Worm (Caenorhabditis elegans) whole organism, L2 larva: ENCODE measurements around the gene T05A8.7.

Experiments
- C34F6.9 ChIP-seq: fragments of 150-350 bp; optimal IDR thresholded peaks from 2 replicates; lab custom pipeline; 2014; ENCODE audit warnings: missing biosample characterization, missing genetic modification characterization
- aly-2 ChIP-seq: fragments of 150-350 bp; optimal IDR thresholded peaks from 2 replicates; lab custom pipeline; 2014; ENCODE audit warnings: missing biosample characterization, missing genetic modification characterization
- crh-2 ChIP-seq: sonication (generic microtip); optimal IDR thresholded peaks from 2 replicates; lab custom pipeline; 2017; ENCODE audit warnings: missing biosample characterization, missing genetic modification characterization
- dmd-4 ChIP-seq: sonication (generic microtip); optimal IDR thresholded peaks from 2 replicates; lab custom pipeline; 2017; ENCODE audit warnings: missing biosample characterization, missing genetic modification characterization
- egl-27 ChIP-seq: sonication (generic microtip); optimal IDR thresholded peaks from 3 replicates; lab custom pipeline; 2017; ENCODE audit warnings: missing biosample characterization, missing genetic modification reagents, missing genetic modification characterization
- lin-13 ChIP-seq: fragments of 150-350 bp; optimal IDR thresholded peaks from 2 replicates; lab custom pipeline; 2014; ENCODE audit warnings: missing biosample characterization, missing genetic modification reagents, missing genetic modification characterization
- lin-39 ChIP-seq: fragments of 150-350 bp; optimal IDR thresholded peaks from 2 replicates; lab custom pipeline; 2014; ENCODE audit warnings: missing biosample characterization, missing genetic modification reagents, missing genetic modification characterization
- nhr-11 ChIP-seq: fragments of 150-350 bp; optimal IDR thresholded peaks from 2 replicates; lab custom pipeline; 2014; ENCODE audit warnings: missing biosample characterization, missing genetic modification characterization
- nhr-12 ChIP-seq: fragments of 150-350 bp; optimal IDR thresholded peaks from 2 replicates; lab custom pipeline; 2014; ENCODE audit warnings: missing biosample characterization, missing genetic modification characterization
- nhr-25 ChIP-seq: fragments of 150-350 bp; sonication (generic microtip); optimal IDR thresholded peaks from 3 replicates; lab custom pipeline; 2014; ENCODE audit warnings: missing biosample characterization, missing genetic modification characterization
- sma-9 ChIP-seq, 2 experiments: fragments of 150-350 bp in 1 of 2; sonication (generic microtip) in 1 of 2; optimal IDR thresholded peaks; 2 replicates each; lab custom pipeline; 2014 to 2016; ENCODE audit warnings: missing genetic modification characterization in 2 of 2, mild to moderate bottlenecking in 1 of 2, missing biosample characterization in 1 of 2, missing compliant biosample characterization in 1 of 2, missing genetic modification reagents in 1 of 2, moderate library complexity in 1 of 2
- snpc-4 ChIP-seq: fragments of 150-350 bp; optimal IDR thresholded peaks from 2 replicates; lab custom pipeline; 2014; ENCODE audit warnings: missing biosample characterization, missing genetic modification characterization
- unc-62 ChIP-seq: fragments of 150-350 bp; optimal IDR thresholded peaks from 2 replicates; lab custom pipeline; 2014; ENCODE audit warnings: missing biosample characterization, missing genetic modification reagents, missing genetic modification characterization

DNA sequence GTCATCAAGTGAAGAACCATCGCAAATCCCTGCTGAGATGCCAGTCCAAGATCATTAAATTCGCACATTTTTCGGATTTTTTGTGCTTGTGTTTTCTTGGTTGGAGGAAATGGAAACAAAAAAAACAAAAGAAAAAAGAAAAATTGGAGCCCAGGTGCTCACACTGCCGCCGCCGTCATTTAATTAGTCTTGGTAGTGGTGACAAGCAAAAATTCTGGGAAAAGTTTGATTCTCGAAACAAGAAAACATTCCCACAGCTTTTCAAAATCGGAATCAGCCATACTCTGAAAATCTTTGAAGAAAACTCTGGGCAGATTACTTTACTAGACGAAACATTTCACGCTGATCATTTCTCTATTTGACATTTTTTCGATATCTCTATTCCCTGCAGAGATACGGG, 37.0 kb downstream of the T05A8.7 start, which contains the start of gene srh-128:
- no peak for TF ChIP-seq crh-2 (tag; lab: Kevin White, UChicago)
- TF ChIP-seq nhr-25 (tag; lab: Kevin White, UChicago), result no peak
- TF ChIP-seq dmd-4 (tag; lab: Kevin White, UChicago), result no peak
- no peak for TF ChIP-seq nhr-11 (tag; lab: Kevin White, UChicago)
- no peak for TF ChIP-seq lin-39
- TF ChIP-seq aly-2 (tag; lab: Kevin White, UChicago), result no peak
- no peak for TF ChIP-seq snpc-4 (tag; lab: Kevin White, UChicago)
- TF ChIP-seq C34F6.9 (tag; lab: Kevin White, UChicago), result no peak
- TF ChIP-seq sma-9 (GFP tag; optimal IDR thresholded peaks at IDR 0.05; lab: Kevin White, UChicago), result no peak
- TF ChIP-seq sma-9 (tag; optimal IDR thresholded peaks at IDR 0.05; lab: Kevin White, UChicago), result no peak
- no peak for TF ChIP-seq unc-62 (GFP tag; lab: Kevin White, UChicago)
- no peak for TF ChIP-seq lin-13
- no peak for TF ChIP-seq egl-27 (tag; lab: Kevin White, UChicago)
- no peak for TF ChIP-seq nhr-12 (tag; lab: Kevin White, UChicago)
